Worm (Caenorhabditis elegans) whole organism, L1 larva: ENCODE measurements around the gene ddx-46.
A peak's percentile ranks its signal among the peaks of the same experiment; 100 is the strongest.

Source experiments
- F16B12.6 ChIP-seq: fragments of 150-350 bp; optimal IDR thresholded peaks from 2 replicates; lab custom pipeline; 2014; ENCODE audit warnings: missing biosample characterization, missing genetic modification characterization
- Y116A8C.19 ChIP-seq: sonication (generic microtip); optimal IDR thresholded peaks from 2 replicates; lab custom pipeline; 2016; ENCODE audit warnings: missing compliant biosample characterization, missing genetic modification characterization, borderline replicate concordance
- aha-1 ChIP-seq: fragments of 150-350 bp; optimal IDR thresholded peaks from 2 replicates; lab custom pipeline; 2014; ENCODE audit warnings: missing biosample characterization, missing genetic modification characterization
- alr-1 ChIP-seq: fragments of 200-800 bp; sonication (Bioruptor generic); optimal IDR thresholded peaks from 2 replicates; lab custom pipeline; 2018; ENCODE audit warnings: borderline replicate concordance, mild to moderate bottlenecking, missing genetic modification characterization, missing compliant biosample characterization
- aly-2 ChIP-seq: fragments of 150-350 bp; optimal IDR thresholded peaks from 2 replicates; lab custom pipeline; 2014; ENCODE audit warnings: missing biosample characterization, missing genetic modification characterization
- blmp-1 ChIP-seq: fragments of 150-350 bp; optimal IDR thresholded peaks from 2 replicates; lab custom pipeline; 2014; ENCODE audit warnings: missing biosample characterization, missing genetic modification characterization
- ceh-82 ChIP-seq, 3 experiments: fragments of 150-350 bp in 1 of 3; sonication (generic microtip) in 2 of 3; optimal IDR thresholded peaks; 2 replicates each; lab custom pipeline; 2014 to 2017; ENCODE audit warnings: missing biosample characterization in 3 of 3, missing genetic modification characterization in 3 of 3
- ceh-88 ChIP-seq: fragments of 200-800 bp; sonication (Bioruptor generic); IDR thresholded peaks from 2 replicates; pipeline ENCODE4 v1.3.6; 2022; ENCODE audit warnings: missing genetic modification characterization, missing compliant biosample characterization
- dpl-1 ChIP-seq, 3 experiments: fragments of 150-350 bp in 2 of 3; sonication (generic microtip) in 1 of 3; optimal IDR thresholded peaks; 2 replicates each; lab custom pipeline; 2014 to 2017; ENCODE audit warnings: missing biosample characterization in 3 of 3, missing genetic modification characterization in 3 of 3, missing genetic modification reagents in 3 of 3
- efl-1 ChIP-seq, 4 experiments: fragments of 150-350 bp; optimal IDR thresholded peaks in 3 of 4; peaks in 1 of 4; 1 replicate in 1 of 4; 2 replicates in 3 of 4; lab custom pipeline; 2014; ENCODE audit warnings: missing biosample characterization in 2 of 4, missing genetic modification characterization in 2 of 4, missing genetic modification reagents in 2 of 4
- egl-13 ChIP-seq: sonication (generic microtip); optimal IDR thresholded peaks from 2 replicates; lab custom pipeline; 2016; ENCODE audit warnings: missing genotype, missing genetic modification reagents, missing genetic modification characterization, missing compliant biosample characterization
- elt-3 ChIP-seq, 6 experiments: fragments of 150-350 bp in 1 of 6; sonication (generic microtip); optimal IDR thresholded peaks; 2 replicates each; lab custom pipeline; 2017 to 2018; ENCODE audit warnings: missing biosample characterization in 6 of 6, missing genetic modification characterization in 6 of 6, inconsistent platforms in 1 of 6
- ets-5 ChIP-seq: fragments of 200-800 bp; sonication (Bioruptor generic); IDR thresholded peaks from 2 replicates; pipeline ENCODE4 v1.3.6; 2022; ENCODE audit warnings: missing genetic modification characterization, missing compliant biosample characterization
- fkh-10 ChIP-seq: sonication (generic microtip); optimal IDR thresholded peaks from 2 replicates; lab custom pipeline; 2017; ENCODE audit warnings: missing biosample characterization, missing genetic modification reagents, missing genetic modification characterization
- fkh-8 ChIP-seq: sonication (generic microtip); optimal IDR thresholded peaks from 2 replicates; lab custom pipeline; 2016; ENCODE audit warnings: mild to moderate bottlenecking, missing genetic modification characterization, missing compliant biosample characterization
- fos-1 ChIP-seq: fragments of 150-350 bp; optimal IDR thresholded peaks from 2 replicates; lab custom pipeline; 2014; ENCODE audit warnings: missing biosample characterization, missing genetic modification characterization
- irx-1 ChIP-seq: sonication (generic microtip); optimal IDR thresholded peaks from 2 replicates; lab custom pipeline; 2016; ENCODE audit warnings: missing genetic modification characterization, missing compliant biosample characterization
- isw-1 ChIP-seq: fragments of 200-800 bp; sonication (Bioruptor generic); IDR thresholded peaks from 2 replicates; pipeline ENCODE4 v1.3.6; 2022; ENCODE audit warnings: missing genetic modification characterization, missing compliant biosample characterization
- jun-1 ChIP-seq: fragments of 150-350 bp; optimal IDR thresholded peaks from 2 replicates; lab custom pipeline; 2014; ENCODE audit warnings: missing biosample characterization, missing genetic modification reagents, missing genetic modification characterization
- lin-13 ChIP-seq: fragments of 150-350 bp; optimal IDR thresholded peaks from 2 replicates; lab custom pipeline; 2014; ENCODE audit warnings: missing biosample characterization, missing genetic modification reagents, missing genetic modification characterization
- lin-14 ChIP-seq: fragments of 200-800 bp; sonication (Bioruptor generic); optimal IDR thresholded peaks from 2 replicates; lab custom pipeline; 2018; ENCODE audit warnings: mild to moderate bottlenecking, missing genetic modification characterization, moderate library complexity, missing compliant biosample characterization
- lin-39 ChIP-seq: fragments of 150-350 bp; optimal IDR thresholded peaks from 2 replicates; lab custom pipeline; 2014; ENCODE audit warnings: missing biosample characterization, missing genetic modification reagents, missing genetic modification characterization
- lir-3 ChIP-seq: sonication (generic microtip); optimal IDR thresholded peaks from 2 replicates; lab custom pipeline; 2016; ENCODE audit warnings: mild to moderate bottlenecking, missing genetic modification characterization, moderate library complexity, missing compliant biosample characterization; ENCODE audit not compliant: poor library complexity
- lsy-2 ChIP-seq, 2 experiments: fragments of 150-350 bp; optimal IDR thresholded peaks; 2 replicates each; lab custom pipeline; 2014; ENCODE audit warnings: missing biosample characterization in 2 of 2, missing genetic modification characterization in 2 of 2
- mab-9 ChIP-seq: fragments of 200-800 bp; sonication (Bioruptor generic); IDR thresholded peaks from 2 replicates; pipeline ENCODE4 v1.3.6; 2022; ENCODE audit warnings: missing genetic modification reagents, missing genetic modification characterization, missing compliant biosample characterization
- mdl-1 ChIP-seq, 2 experiments: fragments of 150-350 bp; optimal IDR thresholded peaks; 2 replicates each; lab custom pipeline; 2014 to 2017; ENCODE audit warnings: missing biosample characterization in 2 of 2, missing genetic modification characterization in 2 of 2, inconsistent platforms in 1 of 2
- mef-2 ChIP-seq: fragments of 150-350 bp; optimal IDR thresholded peaks from 2 replicates; lab custom pipeline; 2014; ENCODE audit warnings: missing biosample characterization, missing genetic modification characterization
- mep-1 ChIP-seq: fragments of 150-350 bp; optimal IDR thresholded peaks from 2 replicates; lab custom pipeline; 2014; ENCODE audit warnings: missing biosample characterization, missing genetic modification characterization
- nhr-19 ChIP-seq: fragments of 200-800 bp; sonication (Bioruptor generic); conservative IDR thresholded peaks from 2 replicates; pipeline ENCODE4 v1.3.6; 2022; ENCODE audit warnings: missing genetic modification characterization, missing compliant biosample characterization
- nhr-20 ChIP-seq: sonication (generic microtip); optimal IDR thresholded peaks from 2 replicates; lab custom pipeline; 2016; ENCODE audit warnings: mild to moderate bottlenecking, missing genetic modification characterization, missing compliant biosample characterization
- nhr-28 ChIP-seq: fragments of 150-350 bp; optimal IDR thresholded peaks from 2 replicates; lab custom pipeline; 2014; ENCODE audit warnings: missing biosample characterization, missing genetic modification characterization
- nhr-71 ChIP-seq: sonication (generic microtip); optimal IDR thresholded peaks from 2 replicates; lab custom pipeline; 2016; ENCODE audit warnings: mild to moderate bottlenecking, missing genetic modification characterization, moderate library complexity, missing compliant biosample characterization
- nhr-90 ChIP-seq: sonication (generic microtip); optimal IDR thresholded peaks from 2 replicates; lab custom pipeline; 2016; ENCODE audit warnings: mild to moderate bottlenecking, missing genetic modification characterization, missing compliant biosample characterization; ENCODE audit not compliant: poor library complexity
- pax-3 ChIP-seq: fragments of 200-800 bp; sonication (Bioruptor generic); optimal IDR thresholded peaks from 2 replicates; lab custom pipeline; 2018; ENCODE audit warnings: mild to moderate bottlenecking, missing genetic modification characterization, moderate library complexity, missing compliant biosample characterization
- rnt-1 ChIP-seq: sonication (generic microtip); optimal IDR thresholded peaks from 2 replicates; lab custom pipeline; 2016; ENCODE audit warnings: mild to moderate bottlenecking, missing genetic modification characterization, moderate library complexity, missing compliant biosample characterization
- unc-30 ChIP-seq: sonication (generic microtip); optimal IDR thresholded peaks from 2 replicates; lab custom pipeline; 2017; ENCODE audit warnings: missing biosample characterization, missing genetic modification characterization
- unc-62 ChIP-seq: fragments of 150-350 bp; optimal IDR thresholded peaks from 2 replicates; lab custom pipeline; 2014; ENCODE audit warnings: missing biosample characterization, missing genetic modification reagents, missing genetic modification characterization
- unc-86 ChIP-seq: sonication (generic microtip); optimal IDR thresholded peaks from 2 replicates; lab custom pipeline; 2016; ENCODE audit warnings: missing genetic modification characterization, missing compliant biosample characterization
- vab-15 ChIP-seq: sonication (generic microtip); optimal IDR thresholded peaks from 2 replicates; lab custom pipeline; 2017; ENCODE audit warnings: missing genotype, mild to moderate bottlenecking, missing genetic modification characterization, missing compliant biosample characterization
- xbp-1 ChIP-seq: sonication (generic microtip); optimal IDR thresholded peaks from 2 replicates; lab custom pipeline; 2016; ENCODE audit warnings: missing genetic modification characterization, missing compliant biosample characterization
- ztf-11 ChIP-seq, 2 experiments: sonication (generic microtip); optimal IDR thresholded peaks; 2 replicates each; lab custom pipeline; 2016 to 2017; ENCODE audit warnings: missing genetic modification characterization in 2 of 2, missing biosample characterization in 1 of 2, missing compliant biosample characterization in 1 of 2
- ztf-4 ChIP-seq: fragments of 150-350 bp; optimal IDR thresholded peaks from 2 replicates; lab custom pipeline; 2014; ENCODE audit warnings: missing biosample characterization, missing genetic modification characterization

ddx-46 gene

ce11 chrIV:1286549-1286948, 22.9 kb downstream of the ddx-46 start:
- TF ChIP-seq aly-2 (tag; lab: Kevin White, UChicago): no peak

DNA sequence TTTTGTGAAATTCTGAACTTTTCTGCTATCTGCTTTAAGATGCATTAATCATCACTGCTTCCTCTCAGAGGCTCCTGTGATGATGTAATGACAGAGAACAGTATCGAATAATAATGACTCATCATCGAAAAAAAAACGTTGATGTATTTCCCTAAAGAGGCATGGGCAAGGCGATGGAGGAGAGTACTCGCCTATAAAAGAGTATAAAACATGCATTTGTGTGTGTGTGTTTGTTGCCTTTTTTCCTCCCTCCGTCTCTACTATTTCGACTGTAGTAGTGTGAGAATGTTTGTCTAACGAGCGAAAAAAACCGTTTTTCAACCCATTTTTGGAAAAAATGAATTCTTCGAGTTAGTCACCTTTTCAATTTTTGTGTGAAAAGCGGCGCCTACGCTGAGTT, 24.6 kb downstream of the ddx-46 start:
- no peak for TF ChIP-seq isw-1 (GFP tag; lab: Robert Waterston, UW)
- TF ChIP-seq ztf-11 (tag; optimal IDR thresholded peaks at IDR 0.05; lab: Kevin White, UChicago): no peak
- TF ChIP-seq ceh-82 (tag; optimal IDR thresholded peaks at IDR 0.05; lab: Kevin White, UChicago): no peak
- peak; percentile 12 for TF ChIP-seq fos-1

DNA sequence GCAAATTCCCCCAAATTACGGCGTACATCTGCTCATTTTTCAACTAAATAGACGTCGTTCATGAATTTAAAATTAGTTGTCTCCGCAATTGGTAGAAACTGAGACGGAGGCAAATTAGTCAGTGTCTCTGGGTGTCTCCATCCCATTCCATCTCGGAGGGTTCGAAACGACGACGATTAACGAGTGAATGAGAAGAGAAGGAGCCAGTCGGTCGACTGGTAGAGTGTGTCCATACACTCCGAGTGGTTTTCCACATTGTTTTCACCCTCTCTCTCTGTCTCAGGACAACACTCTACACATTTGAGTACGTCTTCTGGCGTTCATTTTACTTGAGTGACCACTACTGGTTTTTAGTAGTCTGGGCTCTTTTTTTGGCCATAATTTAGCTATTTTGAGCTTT, 30.5 kb downstream of the ddx-46 start:
- TF ChIP-seq nhr-19: no peak
- no peak for TF ChIP-seq nhr-71
- TF ChIP-seq nhr-90 (tag; lab: Kevin White, UChicago): no peak
- TF ChIP-seq lin-39 (tag; lab: Kevin White, UChicago): no peak
- TF ChIP-seq efl-1 (optimal IDR thresholded peaks at IDR 0.05; lab: Kevin White, UChicago): no peak
- TF ChIP-seq efl-1 (GFP tag; optimal IDR thresholded peaks at IDR 0.05 in 1 of 2; lab: Kevin White, UChicago): no peak
- no peak for TF ChIP-seq unc-30
- TF ChIP-seq lir-3: no peak
- TF ChIP-seq nhr-28 (tag; lab: Kevin White, UChicago): no peak
- no peak for TF ChIP-seq alr-1 (tag; lab: Kevin White, UChicago)
- TF ChIP-seq Y116A8C.19 (tag; lab: Kevin White, UChicago): no peak
- TF ChIP-seq pax-3: no peak
- no peak for TF ChIP-seq mef-2
- no peak for TF ChIP-seq ceh-88 (GFP tag; lab: Robert Waterston, UW)
- no peak for TF ChIP-seq jun-1 (tag; lab: Kevin White, UChicago)
- no peak for TF ChIP-seq vab-15
- TF ChIP-seq aly-2 (tag; lab: Kevin White, UChicago): no peak
- no peak for TF ChIP-seq mab-9 (GFP tag; lab: Robert Waterston, UW)
- TF ChIP-seq fkh-10 (GFP tag; lab: Kevin White, UChicago): no peak

- peak; percentile 5 for TF ChIP-seq F16B12.6 (tag; lab: Kevin White, UChicago)
- no peak for TF ChIP-seq ztf-4
- no peak for TF ChIP-seq efl-1 (optimal IDR thresholded peaks at IDR 0.05; lab: Kevin White, UChicago)
- TF ChIP-seq efl-1 (GFP tag; optimal IDR thresholded peaks at IDR 0.05 in 1 of 2; lab: Kevin White, UChicago): peak in 1 of 2 experiments; percentile 3
- peak in 1 of 2 experiments; percentile 28 for TF ChIP-seq lsy-2 (tag; optimal IDR thresholded peaks at IDR 0.05; lab: Kevin White, UChicago)
These were observed 32.4 kb downstream of the ddx-46 start for ce11 chrIV:1277067-1277466.

DNA sequence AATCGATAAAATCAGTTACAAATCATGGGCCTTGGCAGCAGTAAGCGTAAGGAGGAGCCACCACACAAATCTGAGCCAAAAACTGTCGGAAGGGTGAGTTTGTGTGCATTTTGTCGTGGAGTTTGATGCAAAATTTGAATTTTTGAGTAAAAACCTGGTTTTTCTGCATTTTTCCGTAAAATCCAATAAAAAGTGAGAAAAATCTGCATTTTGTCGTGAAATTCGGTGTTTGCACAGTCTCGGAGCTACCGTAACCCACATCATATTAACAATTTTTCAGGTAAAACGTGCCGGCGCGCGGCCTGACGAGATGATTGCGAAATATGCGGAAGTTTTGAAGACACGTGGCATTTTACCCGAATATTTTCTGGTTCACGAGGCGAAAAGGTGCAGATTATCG, 33.5 kb downstream of the ddx-46 start:
- TF ChIP-seq aha-1 (tag; lab: Kevin White, UChicago) (no peak), efl-1 (optimal IDR thresholded peaks at IDR 0.05; lab: Kevin White, UChicago) (no peak), efl-1 (GFP tag; optimal IDR thresholded peaks at IDR 0.05 in 1 of 2; lab: Kevin White, UChicago) (peak in 1 of 2 experiments; percentile 10)

ce11 chrIV:1274583-1274982, 34.9 kb downstream of the ddx-46 start, which contains the start of gene C09E9.1:
Gene C09E9.1 (plus strand): TSS chrIV:1274868.
- TF ChIP-seq ztf-11 (tag; optimal IDR thresholded peaks at IDR 0.05; lab: Kevin White, UChicago) (peak in 1 of 2 experiments; percentile 24), F16B12.6 (tag; lab: Kevin White, UChicago) (peak; percentile 14), nhr-20 (peak; percentile 63), fkh-10 (GFP tag; lab: Kevin White, UChicago) (no peak), mef-2 (no peak), xbp-1 (tag; lab: Kevin White, UChicago) (peak; percentile 59), blmp-1 (peak; percentile 19), ceh-82 (tag; optimal IDR thresholded peaks at IDR 0.05; lab: Kevin White, UChicago) (peak in 2 of 3 experiments; percentile 25 to 71), ets-5 (GFP tag; lab: Robert Waterston, UW) (no peak), elt-3 (tag; optimal IDR thresholded peaks at IDR 0.05; lab: Kevin White, UChicago) (peak in 1 of 6 experiments; percentile 59), unc-86 (peak; percentile 77), rnt-1 (peak; percentile 74), mdl-1 (tag; optimal IDR thresholded peaks at IDR 0.05; lab: Kevin White, UChicago) (peak; percentile 89 to 98), lin-14 (peak; percentile 79), mep-1 (peak; percentile 67), fkh-8 (peak; percentile 85), dpl-1 (GFP tag; optimal IDR thresholded peaks at IDR 0.05; lab: Kevin White, UChicago) (peak; percentile 80 to 88 (median 80)), unc-62 (GFP tag; lab: Kevin White, UChicago) (no peak), irx-1 (peak; percentile 38), egl-13 (peak; percentile 72), aly-2 (tag; lab: Kevin White, UChicago) (no peak), lin-13 (GFP tag; lab: Kevin White, UChicago) (peak; percentile 52), lsy-2 (tag; optimal IDR thresholded peaks at IDR 0.05; lab: Kevin White, UChicago) (peak; percentile 67 to 73)
